Fruit fly (Drosophila melanogaster): ENCODE data around the gene hth.

Gene hth

dm6 chr3R:10622151-10622550 is 17.2 kb downstream of the hth start (continued):
- TF ChIP-seq CG42726 (GFP tag; IDR thresholded peaks at IDR 0.05; ENCODE audit: partially characterized antibody) (no peak), jing (GFP tag; optimal IDR thresholded peaks at IDR 0.05) (peak; percentile 4), HmgZ (tag; optimal IDR thresholded peaks at IDR 0.05) (peak; percentile 9), Atf6 (GFP tag; IDR thresholded peaks at IDR 0.05) (0 out of 2 replicates have a peak, but pooled peaks have one; percentile 11), knrl (GFP tag; IDR thresholded peaks at IDR 0.05; ENCODE audit: partially characterized antibody) (0 out of 3 replicates have a peak, but pooled peaks have one; percentile 27), ato (GFP tag; IDR thresholded peaks at IDR 0.05; ENCODE audit: partially characterized antibody) (peak; percentile 52; the same call in 1 of the 2 replicates), Dfd (GFP tag; optimal IDR thresholded peaks at IDR 0.05) (no peak), CG34224 (GFP tag; IDR thresholded peaks at IDR 0.05; ENCODE audit: partially characterized antibody) (0 out of 3 replicates have a peak, but pooled peaks have one; percentile 11), CG4328 (GFP tag; optimal IDR thresholded peaks at IDR 0.05) (no peak), kni (GFP tag; optimal IDR thresholded peaks at IDR 0.05) (peak; percentile 23), tll (GFP tag; optimal IDR thresholded peaks at IDR 0.05) (no peak), abd-A (tag; optimal IDR thresholded peaks at IDR 0.05) (peak; percentile 95), sd (tag; optimal IDR thresholded peaks at IDR 0.05) (peak; percentile 31), Trl (optimal IDR thresholded peaks at IDR 0.05) (peak; percentile 58 to 59), Trl (GFP tag; optimal IDR thresholded peaks at IDR 0.05) (peak; percentile 12), ssp (GFP tag; IDR thresholded peaks at IDR 0.05) (no peak), Adf1 (GFP tag; IDR thresholded peaks at IDR 0.05) (peak; percentile 79), ftz-f1 (GFP tag; optimal IDR thresholded peaks at IDR 0.05) (peak; percentile 83), Myb (GFP tag; optimal IDR thresholded peaks at IDR 0.05) (no peak)

dm6 chr3R:10618832-10619231 is 20.5 kb downstream of the hth start:
- TF ChIP-seq twi (tag; optimal IDR thresholded peaks at IDR 0.05) (peak; percentile 93), Ets65A (GFP tag) (peak; percentile 16), Pdp1 (GFP tag; optimal IDR thresholded peaks at IDR 0.05) (no peak), CG10431 (GFP tag; optimal IDR thresholded peaks at IDR 0.05) (no peak), tin (GFP tag; optimal IDR thresholded peaks at IDR 0.05) (peak; percentile 7), wdn (GFP tag; IDR thresholded peaks at IDR 0.05) (no peak), Nf-YB (GFP tag; optimal IDR thresholded peaks at IDR 0.05) (no peak), CG3407 (GFP tag; optimal IDR thresholded peaks at IDR 0.05) (no peak), CG33557 (GFP tag; optimal IDR thresholded peaks at IDR 0.05) (no peak), pros (GFP tag; optimal IDR thresholded peaks at IDR 0.05) (peak; percentile 59)

dm6 chr3R:10617714-10618113 is 21.7 kb downstream of the hth start:
- TF ChIP-seq tll (GFP tag; optimal IDR thresholded peaks at IDR 0.05) (peak in 1 of 2 experiments; percentile 81), zf30C (GFP tag; optimal IDR thresholded peaks at IDR 0.05) (peak; percentile 59), Dp (GFP tag; optimal IDR thresholded peaks at IDR 0.05) (no peak), zen (tag; optimal IDR thresholded peaks at IDR 0.05) (peak; percentile 48), cad (GFP tag; optimal IDR thresholded peaks at IDR 0.05) (peak; percentile 66), Kr (GFP tag; optimal IDR thresholded peaks at IDR 0.05) (peak; percentile 65)

- TF ChIP-seq CG7963 (GFP tag; IDR thresholded peaks at IDR 0.05; ENCODE audit: partially characterized antibody) (no peak), CG11560 (tag; IDR thresholded peaks at IDR 0.05) (no peak), Lim3 (GFP tag; IDR thresholded peaks at IDR 0.05) (no peak), sens-2 (GFP tag; IDR thresholded peaks at IDR 0.05) (no peak), CG6791 (GFP tag; IDR thresholded peaks at IDR 0.05; ENCODE audit: partially characterized antibody) (no peak), GATAe (GFP tag; conservative IDR thresholded peaks at IDR 0.05) (no peak), Elba2 (GFP tag; optimal IDR thresholded peaks at IDR 0.05) (no peak), bbx (GFP tag; IDR thresholded peaks at IDR 0.05; ENCODE audit: partially characterized antibody) (peak; percentile 12; the same call in 1 of the 2 replicates), CG1233 (GFP tag; optimal IDR thresholded peaks at IDR 0.05) (no peak), CG9932 (GFP tag; IDR thresholded peaks at IDR 0.05) (no peak), ewg (GFP tag; optimal IDR thresholded peaks at IDR 0.05) (peak; percentile 30), pum (GFP tag; optimal IDR thresholded peaks at IDR 0.05) (no peak), dmrt11E (tag; optimal IDR thresholded peaks at IDR 0.05) (no peak)
These were observed 22.5 kb downstream of the hth start for dm6 chr3R:10616772-10617400.

All from whole organism, embryonic.